Fruit fly (Drosophila melanogaster) whole organism, embryonic: ENCODE data around the gene Pif1A.

Experiments
- Antp ChIP-seq: fragments of 200-800 bp; sonication (Bioruptor generic); optimal IDR thresholded peaks from 3 replicates; lab custom pipeline; 2016; ENCODE audit warnings: missing biosample characterization, missing genetic modification characterization
- Asciz ChIP-seq: fragments of 200-800 bp; sonication (Bioruptor generic); optimal IDR thresholded peaks from 2 replicates; lab custom pipeline; 2017; ENCODE audit warnings: missing biosample characterization, mild to moderate bottlenecking, missing genetic modification characterization, missing genetic modification reagents
- Atf3 ChIP-seq: fragments of 200-800 bp; sonication (Bioruptor generic); optimal IDR thresholded peaks from 3 replicates; lab custom pipeline; 2016; ENCODE audit warnings: missing biosample characterization, missing genetic modification characterization
- Blimp-1 ChIP-seq: fragments of 200-800 bp; sonication (Bioruptor generic); optimal IDR thresholded peaks from 3 replicates; lab custom pipeline; 2018; ENCODE audit warnings: missing biosample characterization, missing genetic modification characterization, mild to moderate bottlenecking, moderate library complexity, missing genetic modification reagents
- CG11093 ChIP-seq: fragments of 200-800 bp; sonication (Bioruptor generic); IDR thresholded peaks from 3 replicates; pipeline ENCODE4 v1.3.6; 2022; ENCODE audit warnings: missing biosample characterization, missing genetic modification characterization
- CG1233 ChIP-seq: fragments of 200-800 bp; sonication (Bioruptor generic); optimal IDR thresholded peaks from 4 replicates; lab custom pipeline; 2018; ENCODE audit warnings: missing biosample characterization, mild to moderate bottlenecking, missing genetic modification characterization
- CG16813 ChIP-seq: fragments of 200-800 bp; sonication (Bioruptor generic); IDR thresholded peaks from 3 replicates; pipeline ENCODE4 v1.3.6; 2022; ENCODE audit warnings: missing biosample characterization, missing genetic modification characterization; ENCODE audit not compliant: partially characterized antibody
- CG17612 ChIP-seq: fragments of 200-800 bp; sonication (Bioruptor generic); IDR thresholded peaks from 2 replicates; pipeline ENCODE4 v1.3.6; 2022; ENCODE audit warnings: missing biosample characterization, missing genetic modification characterization
- CG17802 ChIP-seq: fragments of 200-800 bp; sonication (Bioruptor generic); optimal IDR thresholded peaks from 2 replicates; lab custom pipeline; 2018; ENCODE audit warnings: missing biosample characterization, mild to moderate bottlenecking, missing genetic modification characterization, moderate library complexity
- CG32772 ChIP-seq: fragments of 200-800 bp; sonication (Bioruptor generic); IDR thresholded peaks from 2 replicates; pipeline ENCODE4 v1.3.6; 2022; ENCODE audit warnings: missing biosample characterization, missing genetic modification characterization
- CG33557 ChIP-seq: fragments of 200-800 bp; sonication (Bioruptor generic); optimal IDR thresholded peaks from 2 replicates; lab custom pipeline; 2019; ENCODE audit warnings: missing biosample characterization, mild to moderate bottlenecking, missing genetic modification characterization, moderate library complexity
- CG3838 ChIP-seq: fragments of 200-800 bp; sonication (Bioruptor generic); optimal IDR thresholded peaks from 3 replicates; lab custom pipeline; 2016; ENCODE audit warnings: missing biosample characterization, missing genetic modification characterization
- CG4282 ChIP-seq: fragments of 200-800 bp; sonication (Bioruptor generic); optimal IDR thresholded peaks from 2 replicates; lab custom pipeline; 2016; ENCODE audit warnings: missing biosample characterization, missing genetic modification characterization
- CG6683 ChIP-seq: fragments of 200-800 bp; sonication (Bioruptor generic); optimal IDR thresholded peaks from 2 replicates; lab custom pipeline; 2017; ENCODE audit warnings: missing biosample characterization, mild to moderate bottlenecking, missing genetic modification characterization, missing genetic modification reagents
- CG6813 ChIP-seq: fragments of 200-800 bp; sonication (Bioruptor generic); optimal IDR thresholded peaks from 2 replicates; lab custom pipeline; 2017; ENCODE audit warnings: missing biosample characterization, missing genetic modification characterization, mild to moderate bottlenecking, moderate library complexity, missing genetic modification reagents
- CG6854 ChIP-seq: fragments of 200-800 bp; sonication (Bioruptor generic); optimal IDR thresholded peaks from 3 replicates; lab custom pipeline; 2017; ENCODE audit warnings: missing biosample characterization, mild to moderate bottlenecking, missing genetic modification characterization
- CG7372 ChIP-seq: fragments of 200-800 bp; sonication (Bioruptor generic); IDR thresholded peaks from 2 replicates; pipeline ENCODE4 v1.3.6; 2022; ENCODE audit warnings: missing biosample characterization, missing genetic modification characterization
- CG8290 ChIP-seq, 3 experiments: fragments of 200-800 bp; sonication (Bioruptor generic); optimal IDR thresholded peaks; 2 replicates each; lab custom pipeline; 2016 to 2019; ENCODE audit warnings: missing biosample characterization in 3 of 3, missing genetic modification characterization in 3 of 3, mild to moderate bottlenecking in 2 of 3, moderate library complexity in 1 of 3
- CG8359 ChIP-seq: fragments of 200-800 bp; sonication (Bioruptor generic); optimal IDR thresholded peaks from 2 replicates; lab custom pipeline; 2017; ENCODE audit warnings: missing biosample characterization, mild to moderate bottlenecking, missing genetic modification characterization, borderline replicate concordance
- CG8388 ChIP-seq: fragments of 200-800 bp; sonication (Bioruptor generic); optimal IDR thresholded peaks from 2 replicates; lab custom pipeline; 2019; ENCODE audit warnings: missing biosample characterization, mild to moderate bottlenecking, missing genetic modification characterization, moderate library complexity
- CG9727 ChIP-seq: fragments of 200-800 bp; sonication (Bioruptor generic); optimal IDR thresholded peaks from 3 replicates; lab custom pipeline; 2017; ENCODE audit warnings: missing biosample characterization, mild to moderate bottlenecking, missing genetic modification characterization
- CoRest ChIP-seq: fragments of 200-800 bp; sonication (Bioruptor generic); optimal IDR thresholded peaks from 3 replicates; lab custom pipeline; 2018; ENCODE audit warnings: missing biosample characterization, mild to moderate bottlenecking, missing genetic modification characterization, moderate library complexity
- Dad ChIP-seq: fragments of 200-800 bp; sonication (Bioruptor generic); optimal IDR thresholded peaks from 3 replicates; lab custom pipeline; 2016; ENCODE audit warnings: missing biosample characterization, missing genetic modification characterization
- Dip2 ChIP-seq: fragments of 200-800 bp; sonication (Bioruptor generic); IDR thresholded peaks from 2 replicates; pipeline ENCODE4 v1.3.6; 2022; ENCODE audit warnings: missing biosample characterization, missing genetic modification characterization
- E2f2 ChIP-seq: fragments of 200-800 bp; sonication (Bioruptor generic); IDR thresholded peaks from 2 replicates; pipeline ENCODE4 v1.3.6; 2022; ENCODE audit warnings: missing biosample characterization, missing genetic modification characterization
- Ets65A ChIP-seq: fragments of 200-800 bp; sonication (Bioruptor generic); peaks from one replicate; lab custom pipeline; 2016; ENCODE audit warnings: missing biosample characterization, missing genetic modification characterization
- H2.0 ChIP-seq: fragments of 200-800 bp; sonication (Bioruptor generic); IDR thresholded peaks from 2 replicates; pipeline ENCODE4 v1.3.6; 2022; ENCODE audit warnings: missing biosample characterization, missing genetic modification characterization
- Hand ChIP-seq: fragments of 200-800 bp; sonication (Bioruptor generic); optimal IDR thresholded peaks from 2 replicates; lab custom pipeline; 2017; ENCODE audit warnings: mild to moderate bottlenecking, missing biosample characterization, missing genetic modification reagents, missing genetic modification characterization
- Hmr ChIP-seq: fragments of 200-800 bp; sonication (Bioruptor generic); optimal IDR thresholded peaks from 3 replicates; lab custom pipeline; 2017; ENCODE audit warnings: mild to moderate bottlenecking, missing biosample characterization, missing genetic modification reagents, missing genetic modification characterization
- Hr3 ChIP-seq: fragments of 200-800 bp; sonication (Bioruptor generic); optimal IDR thresholded peaks from 3 replicates; lab custom pipeline; 2016; ENCODE audit warnings: missing biosample characterization, missing genetic modification characterization
- Hr39 ChIP-seq: fragments of >200 bp; optimal IDR thresholded peaks from 2 replicates; lab custom pipeline; 2017
- Jarid2 ChIP-seq: fragments of 200-800 bp; sonication (Bioruptor generic); optimal IDR thresholded peaks from 3 replicates; lab custom pipeline; 2017; ENCODE audit warnings: mild to moderate bottlenecking, missing biosample characterization, missing genetic modification reagents, missing genetic modification characterization
- MTF-1 ChIP-seq: fragments of 200-800 bp; sonication (Bioruptor generic); optimal IDR thresholded peaks from 2 replicates; lab custom pipeline; 2018; ENCODE audit warnings: missing biosample characterization, mild to moderate bottlenecking, missing genetic modification characterization, borderline replicate concordance
- Usf ChIP-seq: fragments of 200-800 bp; sonication (Bioruptor generic); optimal IDR thresholded peaks from 2 replicates; lab custom pipeline; 2017; ENCODE audit warnings: missing genotype, missing biosample characterization, missing genetic modification characterization
- Vsx1 ChIP-seq: fragments of 200-800 bp; sonication (Bioruptor generic); optimal IDR thresholded peaks from 2 replicates; lab custom pipeline; 2017; ENCODE audit warnings: missing biosample characterization, mild to moderate bottlenecking, missing genetic modification characterization, missing genetic modification reagents
- chif ChIP-seq, 2 experiments: fragments of 200-800 bp; sonication (Bioruptor generic); optimal IDR thresholded peaks; 3 replicates each; lab custom pipeline; 2016; ENCODE audit warnings: missing biosample characterization in 2 of 2, missing genetic modification characterization in 2 of 2
- dpn ChIP-seq, 2 experiments: fragments of 200-800 bp; sonication (Bioruptor generic); optimal IDR thresholded peaks; 3 replicates each; lab custom pipeline; 2016; ENCODE audit warnings: missing biosample characterization in 2 of 2, missing genetic modification characterization in 2 of 2
- dysf ChIP-seq: fragments of 200-800 bp; sonication (Bioruptor generic); IDR thresholded peaks from 3 replicates; pipeline ENCODE4 v1.3.6; 2022; ENCODE audit warnings: missing biosample characterization, missing genetic modification characterization
- fru ChIP-seq: fragments of >200 bp; optimal IDR thresholded peaks from 2 replicates; lab custom pipeline; 2017
- gce ChIP-seq: fragments of 200-800 bp; sonication (Bioruptor generic); IDR thresholded peaks from 3 replicates; pipeline ENCODE4 v1.3.6; 2022; ENCODE audit warnings: missing biosample characterization, missing genetic modification characterization
- grn ChIP-seq: fragments of 200-800 bp; sonication (Bioruptor generic); optimal IDR thresholded peaks from 3 replicates; lab custom pipeline; 2017; ENCODE audit warnings: missing biosample characterization, missing genetic modification characterization
- mld ChIP-seq: fragments of 200-800 bp; sonication (Bioruptor generic); IDR thresholded peaks from 3 replicates; pipeline ENCODE4 v1.3.6; 2022; ENCODE audit warnings: missing biosample characterization, missing genetic modification characterization; ENCODE audit not compliant: partially characterized antibody
- otp ChIP-seq: fragments of 200-800 bp; sonication (Bioruptor generic); IDR thresholded peaks from 3 replicates; pipeline ENCODE4, ENCODE4 v1.3.6; 2022; ENCODE audit warnings: missing biosample characterization, missing genetic modification characterization
- pros ChIP-seq: fragments of 200-800 bp; sonication (Bioruptor generic); optimal IDR thresholded peaks from 3 replicates; lab custom pipeline; 2019; ENCODE audit warnings: missing biosample characterization, mild to moderate bottlenecking, missing genetic modification characterization, moderate library complexity
- sd ChIP-seq: fragments of 200-800 bp; sonication (Bioruptor generic); optimal IDR thresholded peaks from 3 replicates; lab custom pipeline; 2018; ENCODE audit warnings: missing biosample characterization, mild to moderate bottlenecking, missing genetic modification characterization, moderate library complexity
- slp2 ChIP-seq: fragments of 200-800 bp; sonication (Bioruptor generic); optimal IDR thresholded peaks from 2 replicates; lab custom pipeline; 2016; ENCODE audit warnings: missing biosample characterization, missing genetic modification characterization
- sqz ChIP-seq: fragments of 200-800 bp; sonication (Bioruptor generic); optimal IDR thresholded peaks from 3 replicates; lab custom pipeline; 2018; ENCODE audit warnings: missing biosample characterization, mild to moderate bottlenecking, missing genetic modification characterization
- ssp ChIP-seq: fragments of 200-800 bp; sonication (Bioruptor generic); IDR thresholded peaks from 2 replicates; pipeline ENCODE4 v1.3.6; 2022; ENCODE audit warnings: missing biosample characterization, missing genetic modification characterization
- usp ChIP-seq: fragments of >200 bp; optimal IDR thresholded peaks from 2 replicates; lab custom pipeline; 2017; ENCODE audit warnings: missing biosample characterization, missing genetic modification characterization
- vnd ChIP-seq: fragments of 200-800 bp; sonication (Bioruptor generic); IDR thresholded peaks from 3 replicates; pipeline ENCODE4 v1.3.6; 2022; ENCODE audit warnings: missing biosample characterization, missing genetic modification characterization; ENCODE audit not compliant: partially characterized antibody
- zfh2 ChIP-seq: fragments of 200-800 bp; sonication (Bioruptor generic); optimal IDR thresholded peaks from 2 replicates; lab custom pipeline; 2016; ENCODE audit warnings: missing biosample characterization, missing genetic modification characterization

Pif1A gene

DNA sequence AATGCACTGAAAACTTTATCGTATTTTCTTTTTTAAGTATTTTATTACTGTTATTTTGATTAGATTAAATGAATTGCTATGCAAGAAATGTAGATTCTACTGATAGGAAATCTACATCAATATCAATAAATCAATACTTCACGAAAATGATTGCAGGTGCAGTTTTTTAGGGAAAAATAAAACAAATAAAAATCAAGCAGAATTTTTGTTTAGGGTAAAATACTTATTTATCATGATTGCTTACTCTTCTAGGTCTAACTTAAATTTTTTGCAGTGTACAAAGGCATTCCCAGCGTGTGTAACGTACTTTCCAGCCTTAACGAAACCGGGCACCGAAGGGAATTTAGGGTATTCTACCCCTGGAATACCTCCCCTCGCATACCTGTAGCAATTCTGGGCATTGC, 7.5 kb upstream of the Pif1A start:
- TF ChIP-seq Dad (no peak), vnd (GFP tag; lab: Robert Waterston, UW) (no peak), CG7372 (GFP tag; lab: Robert Waterston, UW) (no peak), otp (GFP tag; lab: Robert Waterston, UW) (peak; percentile 57; the same call in 1 of the 3 replicates), CG8290 (GFP tag; optimal IDR thresholded peaks at IDR 0.05; lab: Kevin White, UChicago) (peak; percentile 52), CG8290 (tag; optimal IDR thresholded peaks at IDR 0.05; lab: Kevin White, UChicago) (peak in 1 of 2 experiments; percentile 60), Blimp-1 (peak; percentile 70), dpn (GFP tag; optimal IDR thresholded peaks at IDR 0.05; lab: Kevin White, UChicago) (peak; percentile 48 to 56), zfh2 (GFP tag; lab: Kevin White, UChicago) (no peak), CG6683 (no peak), CG3838 (GFP tag; lab: Kevin White, UChicago) (peak; percentile 27), CG1233 (GFP tag; lab: Kevin White, UChicago) (peak; percentile 69), CG8359 (GFP tag; lab: Kevin White, UChicago) (peak; percentile 88), Hr3 (GFP tag; lab: Kevin White, UChicago) (peak; percentile 75), Asciz (GFP tag; lab: Kevin White, UChicago) (peak; percentile 56), sd (tag; lab: Kevin White, UChicago) (peak; percentile 51), H2.0 (GFP tag; lab: Robert Waterston, UW) (peak; percentile 53), usp (GFP tag; lab: Kevin White, UChicago) (no peak), CG17802 (tag; lab: Kevin White, UChicago) (no peak), CG16813 (GFP tag; lab: Robert Waterston, UW) (no peak), CG9727 (GFP tag; lab: Kevin White, UChicago) (peak; percentile 96), Hr39 (lab: Kevin White, UChicago) (no peak), chif (GFP tag; optimal IDR thresholded peaks at IDR 0.05; lab: Kevin White, UChicago) (peak; percentile 58 to 79), E2f2 (GFP tag; lab: Robert Waterston, UW) (no peak), Jarid2 (GFP tag; lab: Kevin White, UChicago) (no peak), sqz (GFP tag; lab: Kevin White, UChicago) (peak; percentile 60), Hmr (GFP tag; lab: Kevin White, UChicago) (peak; percentile 21), CG6854 (no peak), ssp (GFP tag; lab: Robert Waterston, UW) (no peak), CG32772 (peak; percentile 48; the same call in 1 of the 2 replicates), CG17612 (GFP tag; lab: Robert Waterston, UW) (no peak), CG6813 (GFP tag; lab: Kevin White, UChicago) (peak; percentile 75), fru (no peak), MTF-1 (GFP tag; lab: Kevin White, UChicago) (no peak), slp2 (peak; percentile 61), gce (GFP tag; lab: Robert Waterston, UW) (no peak), Vsx1 (peak; percentile 37), CG33557 (GFP tag; lab: Kevin White, UChicago) (peak; percentile 96), grn (GFP tag; lab: Kevin White, UChicago) (peak; percentile 73), CG4282 (GFP tag; lab: Kevin White, UChicago) (no peak), Hand (GFP tag; lab: Kevin White, UChicago) (no peak), CG8388 (peak; percentile 82), CoRest (tag; lab: Kevin White, UChicago) (peak; percentile 83), dysf (GFP tag; lab: Robert Waterston, UW) (0 out of 3 replicates have a peak, but pooled peaks have one; percentile 27), Dip2 (GFP tag; lab: Robert Waterston, UW) (no peak), mld (GFP tag; lab: Robert Waterston, UW) (no peak), Usf (GFP tag; lab: Kevin White, UChicago) (peak; percentile 77), CG11093 (GFP tag; lab: Robert Waterston, UW) (0 out of 3 replicates have a peak, but pooled peaks have one; percentile 23), Antp (GFP tag; lab: Kevin White, UChicago) (peak; percentile 37), pros (GFP tag; lab: Kevin White, UChicago) (no peak), Ets65A (GFP tag; lab: Kevin White, UChicago) (no peak), Atf3 (GFP tag; lab: Kevin White, UChicago) (peak; percentile 60)
